Worm (Caenorhabditis elegans): ENCODE results near the gene zipt-3.

The zipt-3 gene

DNA sequence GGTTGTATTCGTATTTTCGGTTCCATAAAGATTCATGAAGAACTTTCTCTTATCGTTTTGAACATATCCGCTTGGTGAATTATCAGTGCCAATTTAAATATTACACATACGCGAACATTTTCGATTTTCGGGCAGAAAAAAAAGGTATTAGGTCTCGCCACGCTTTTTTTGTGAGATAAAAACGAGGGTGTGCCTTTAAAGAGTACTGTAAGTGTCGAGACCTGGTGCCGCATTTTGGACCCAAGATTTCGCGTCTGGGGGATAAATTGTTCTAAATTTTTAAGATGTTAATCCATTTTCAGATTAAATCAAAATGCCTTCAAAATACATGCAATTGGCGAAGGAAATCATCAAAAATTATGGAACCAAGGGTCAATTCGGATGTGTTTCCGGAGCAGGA lies 24.0 kb upstream of the zipt-3 start, which contains the start of gene C25H3.3:
C25H3.3 (plus strand) TSS at position 301 of the 400 bp plus-strand sequence.
- TF ChIP-seq F26F4.8 (GFP tag; conservative IDR thresholded peaks at IDR 0.05), result no peak
- TF ChIP-seq nhr-237 (tag; optimal IDR thresholded peaks at IDR 0.05), result no peak
- TF ChIP-seq mxl-2 (GFP tag; conservative IDR thresholded peaks at IDR 0.05), result no peak
- peak; percentile 77 for TF ChIP-seq aha-1 (tag)
- TF ChIP-seq spr-1 (tag; optimal IDR thresholded peaks at IDR 0.05), result no peak

DNA sequence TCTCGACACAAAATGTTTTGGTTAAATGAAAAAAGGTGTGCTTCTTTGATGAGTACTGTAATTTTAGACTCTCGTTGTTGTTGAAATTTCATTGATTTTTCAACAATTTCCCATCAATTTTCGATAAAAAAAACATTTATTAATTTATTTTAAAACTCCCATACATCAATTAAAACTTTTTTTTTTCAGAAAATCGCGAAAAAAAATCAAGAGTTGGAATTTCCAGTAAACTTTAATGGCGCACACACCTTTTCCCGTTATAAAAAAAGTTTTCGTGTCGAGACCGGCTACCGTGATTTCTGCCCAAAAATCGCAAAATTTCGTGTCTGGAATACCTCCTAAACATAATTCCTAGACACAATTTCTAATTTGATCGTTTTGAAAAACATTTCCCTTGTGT lies 23.1 kb upstream of the zipt-3 start, which contains the start of gene C25H3.14:
C25H3.14 (plus strand) TSS at position 301 of the 400 bp plus-strand sequence.
- TF ChIP-seq dmd-6 (GFP tag; IDR thresholded peaks at IDR 0.05) (no peak), fkh-10 (GFP tag; optimal IDR thresholded peaks at IDR 0.05) (no peak), F10B5.3 (tag; optimal IDR thresholded peaks at IDR 0.05) (no peak), ceh-82 (tag; optimal IDR thresholded peaks at IDR 0.05) (no peak), lin-39 (tag; optimal IDR thresholded peaks at IDR 0.05) (no peak), dpl-1 (GFP tag; optimal IDR thresholded peaks at IDR 0.05) (no peak)

DNA sequence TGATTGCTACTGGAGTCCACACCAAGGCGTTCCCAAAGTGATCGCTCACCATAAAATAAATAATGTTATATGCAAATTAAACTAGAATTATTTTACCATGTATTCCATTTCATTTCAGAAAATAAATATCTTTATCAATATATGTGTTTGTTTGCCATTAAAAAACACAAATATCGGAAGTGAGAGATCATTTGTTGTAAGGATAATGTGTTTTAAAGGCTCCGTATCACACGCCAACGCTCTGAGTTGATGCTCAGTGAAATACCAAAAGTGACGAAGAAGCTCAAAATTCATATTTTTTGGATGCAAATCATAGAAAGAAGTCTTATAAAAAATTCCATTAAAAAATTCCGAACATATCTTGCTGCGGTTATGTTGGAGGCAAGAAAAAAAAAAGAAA lies 21.7 kb upstream of the zipt-3 start:
- TF ChIP-seq fkh-10 (GFP tag; optimal IDR thresholded peaks at IDR 0.05) (no peak), unc-62 (GFP tag; optimal IDR thresholded peaks at IDR 0.05 in 1 of 2) (peak in 1 of 2 experiments; percentile 91), unc-62 (tag; optimal IDR thresholded peaks at IDR 0.05) (no peak), zfp-3 (GFP tag; conservative IDR thresholded peaks at IDR 0.05) (no peak)

- TF ChIP-seq unc-62 (GFP tag; optimal IDR thresholded peaks at IDR 0.05 in 1 of 2), result peak in 1 of 2 experiments; percentile 62
- no peak for TF ChIP-seq unc-62 (tag; optimal IDR thresholded peaks at IDR 0.05)
- no peak for TF ChIP-seq nhr-42 (GFP tag; IDR thresholded peaks at IDR 0.05)
- TF ChIP-seq zip-11 (GFP tag; IDR thresholded peaks at IDR 0.05), result no peak
- no peak for TF ChIP-seq ztf-11 (tag; optimal IDR thresholded peaks at IDR 0.05)
- TF ChIP-seq aha-1 (tag), result peak; percentile 56
- no peak for TF ChIP-seq hlh-11 (tag; optimal IDR thresholded peaks at IDR 0.05)
These were observed 20.6 kb upstream of the zipt-3 start for ce11 chrII:5697338-5697737.

DNA sequence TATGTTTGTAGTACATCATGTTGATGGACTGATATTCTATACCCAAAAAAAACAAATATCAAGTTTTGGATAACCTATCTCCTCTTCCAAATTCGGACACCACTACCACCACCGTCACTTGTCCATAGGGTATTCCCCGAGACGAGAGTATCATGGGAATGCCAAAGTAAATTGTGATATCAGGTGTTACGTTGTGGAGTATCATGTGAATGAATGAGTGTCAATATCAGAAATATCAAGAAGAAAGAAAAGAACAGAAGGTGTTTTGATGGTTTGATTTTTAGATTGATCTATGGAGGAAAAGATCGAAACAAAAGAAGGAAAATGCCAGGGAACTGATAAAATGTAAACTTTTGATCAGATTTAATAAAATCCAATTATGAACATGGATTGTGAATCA lies 19.7 kb upstream of the zipt-3 start:
- TF ChIP-seq vab-7 (GFP tag; IDR thresholded peaks at IDR 0.05) (no peak), lin-15B (tag; optimal IDR thresholded peaks at IDR 0.05) (no peak), dpl-1 (GFP tag; optimal IDR thresholded peaks at IDR 0.05) (no peak), mxl-2 (GFP tag; conservative IDR thresholded peaks at IDR 0.05) (no peak), lim-7 (GFP tag; IDR thresholded peaks at IDR 0.05) (no peak), lsy-2 (tag; optimal IDR thresholded peaks at IDR 0.05) (no peak), set-16 (GFP tag; IDR thresholded peaks at IDR 0.05) (no peak), nhr-25 (tag; optimal IDR thresholded peaks at IDR 0.05; ENCODE audit: borderline replicate concordance, insufficient read depth) (no peak), mxl-3 (GFP tag; optimal IDR thresholded peaks at IDR 0.05) (peak; percentile 31), nhr-11 (tag; optimal IDR thresholded peaks at IDR 0.05) (peak; percentile 47), mdl-1 (tag; optimal IDR thresholded peaks at IDR 0.05) (peak in 1 of 2 experiments; percentile 50), tra-1 (GFP tag; IDR thresholded peaks at IDR 0.05) (no peak), daf-8 (GFP tag; IDR thresholded peaks at IDR 0.05) (no peak), mes-2 (tag; optimal IDR thresholded peaks at IDR 0.05; ENCODE audit: poor library complexity, severe bottlenecking) (no peak), sdz-12 (GFP tag; optimal IDR thresholded peaks at IDR 0.05) (no peak), dmd-9 (GFP tag; IDR thresholded peaks at IDR 0.05) (no peak), mdt-29 (GFP tag; IDR thresholded peaks at IDR 0.05) (no peak), spr-3 (GFP tag; optimal IDR thresholded peaks at IDR 0.05) (no peak), gei-8 (GFP tag; optimal IDR thresholded peaks at IDR 0.05) (no peak), nhr-48 (tag; optimal IDR thresholded peaks at IDR 0.05) (no peak), egl-27 (tag; optimal IDR thresholded peaks at IDR 0.05) (no peak), Y48G9A.11 (GFP tag; IDR thresholded peaks at IDR 0.05) (no peak), lin-29 (GFP tag; IDR thresholded peaks at IDR 0.05) (no peak), ceh-82 (tag; optimal IDR thresholded peaks at IDR 0.05) (no peak), lin-39 (tag; optimal IDR thresholded peaks at IDR 0.05) (no peak), hlh-30 (tag; optimal IDR thresholded peaks at IDR 0.05; ENCODE audit: insufficient read depth) (peak; percentile 90), zip-2 (tag; optimal IDR thresholded peaks at IDR 0.05) (no peak), lin-13 (GFP tag; optimal IDR thresholded peaks at IDR 0.05) (no peak), attf-4 (tag; optimal IDR thresholded peaks at IDR 0.05) (no peak), daf-19 (GFP tag; conservative IDR thresholded peaks at IDR 0.05) (no peak)

Data from whole organism, L4 larva.